Worm (Caenorhabditis elegans): Measurements from ENCODE around the gene R10H1.1.

DNA sequence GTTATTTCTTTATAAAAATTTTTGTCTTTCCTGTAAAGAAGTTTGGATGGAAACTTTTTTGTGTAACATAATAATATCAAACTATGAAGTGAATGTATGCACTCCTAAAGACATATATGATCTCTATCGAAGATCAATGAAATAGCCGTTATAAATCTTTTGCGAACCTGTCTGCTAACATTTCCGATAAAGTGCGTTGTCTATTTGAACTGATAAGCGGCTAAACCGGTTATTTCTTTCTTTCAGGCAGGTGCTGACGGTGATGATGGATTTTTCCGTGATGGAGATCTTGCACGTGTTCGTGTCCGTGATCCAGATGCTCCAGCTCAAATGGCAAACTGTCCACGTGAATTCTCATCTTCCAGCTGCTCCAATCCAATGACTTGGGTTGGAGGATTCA lies 37.2 kb downstream of the R10H1.1 start:
- TF ChIP-seq ZK546.5 (tag; optimal IDR thresholded peaks at IDR 0.05), result no peak
- TF ChIP-seq fos-1 (tag; optimal IDR thresholded peaks at IDR 0.05), result no peak
